Fruit fly (Drosophila melanogaster) whole organism, pupa: Measurements from ENCODE around the gene pdgy.

Source experiments
- CG13204 ChIP-seq: fragments of 200-800 bp; sonication (Bioruptor generic); optimal IDR thresholded peaks from 2 replicates; lab custom pipeline; 2018; ENCODE audit warnings: missing biosample characterization, mild to moderate bottlenecking, missing genetic modification characterization, moderate library complexity
- CG15710 ChIP-seq: fragments of 200-800 bp; sonication (Bioruptor generic); optimal IDR thresholded peaks from 2 replicates; lab custom pipeline; 2018; ENCODE audit warnings: missing biosample characterization, mild to moderate bottlenecking, missing genetic modification characterization, moderate library complexity
- rn ChIP-seq: fragments of 200-800 bp; sonication (Bioruptor generic); IDR thresholded peaks from 2 replicates; pipeline ENCODE4 v1.3.6; 2022; ENCODE audit warnings: missing biosample characterization, missing genetic modification characterization

dm6 chrX:14950273-14951272, 2.8 kb downstream of the pdgy start:
- TF ChIP-seq CG13204 (GFP tag; lab: Kevin White, UChicago), result peak; percentile 96
- TF ChIP-seq CG15710 (tag; lab: Kevin White, UChicago), result peak; percentile 99
- TF ChIP-seq rn (GFP tag; lab: Robert Waterston, UW), result peak; percentile 84
